Worm (Caenorhabditis elegans) whole organism, mixed stage, embryonic: ENCODE results near the gene Y62H9A.3.

Experiments
- M03D4.4 ChIP-seq: sonication (generic microtip); optimal IDR thresholded peaks from 2 replicates; lab custom pipeline; 2017; ENCODE audit warnings: mild to moderate bottlenecking, missing genetic modification characterization, missing compliant biosample characterization
- blmp-1 ChIP-seq: fragments of 150-350 bp; optimal IDR thresholded peaks from 2 replicates; lab custom pipeline; 2014; ENCODE audit warnings: missing biosample characterization, missing genetic modification characterization
- ceh-43 ChIP-seq: fragments of 200-800 bp; sonication (Bioruptor generic); optimal IDR thresholded peaks from 2 replicates; lab custom pipeline; 2018; ENCODE audit warnings: mild to moderate bottlenecking, missing genetic modification characterization, moderate library complexity, missing compliant biosample characterization
- ceh-83 ChIP-seq: fragments of 200-800 bp; sonication (Bioruptor generic); optimal IDR thresholded peaks from 2 replicates; lab custom pipeline; 2018; ENCODE audit warnings: mild to moderate bottlenecking, missing genetic modification characterization, missing compliant biosample characterization
- ces-1 ChIP-seq: fragments of 150-350 bp; optimal IDR thresholded peaks from 2 replicates; lab custom pipeline; 2014; ENCODE audit warnings: missing biosample characterization, missing genetic modification reagents, missing genetic modification characterization
- cnd-1 ChIP-seq: fragments of 200-800 bp; sonication (Bioruptor generic); optimal IDR thresholded peaks from 2 replicates; lab custom pipeline; 2018; ENCODE audit warnings: mild to moderate bottlenecking, missing genetic modification characterization, missing compliant biosample characterization
- drap-1 ChIP-seq: fragments of 200-800 bp; sonication (Bioruptor generic); optimal IDR thresholded peaks from 3 replicates; lab custom pipeline; 2018; ENCODE audit warnings: mild to moderate bottlenecking, missing genetic modification characterization, missing compliant biosample characterization
- elt-1 ChIP-seq: sonication (generic microtip); optimal IDR thresholded peaks from 2 replicates; lab custom pipeline; 2017; ENCODE audit warnings: missing genetic modification characterization, mild to moderate bottlenecking, missing compliant biosample characterization, antibody characterized with exemption, moderate library complexity, borderline replicate concordance; ENCODE audit not compliant: insufficient read depth
- elt-3 ChIP-seq: fragments of 150-350 bp; optimal IDR thresholded peaks from 2 replicates; lab custom pipeline; 2014; ENCODE audit warnings: missing biosample characterization, missing genetic modification characterization
- flh-1 ChIP-seq: fragments of 200-800 bp; sonication (Bioruptor generic); optimal IDR thresholded peaks from 2 replicates; lab custom pipeline; 2018; ENCODE audit warnings: mild to moderate bottlenecking, missing genetic modification characterization, moderate library complexity, missing compliant biosample characterization
- ham-2 ChIP-seq: fragments of 200-800 bp; sonication (Bioruptor generic); optimal IDR thresholded peaks from 2 replicates; lab custom pipeline; 2018; ENCODE audit warnings: mild to moderate bottlenecking, missing genetic modification characterization, missing compliant biosample characterization
- lin-13 ChIP-seq: fragments of 150-350 bp; optimal IDR thresholded peaks from 2 replicates; lab custom pipeline; 2014; ENCODE audit warnings: missing biosample characterization, missing genetic modification characterization
- lin-32 ChIP-seq: fragments of 200-800 bp; sonication (Bioruptor generic); optimal IDR thresholded peaks from 2 replicates; lab custom pipeline; 2018; ENCODE audit warnings: mild to moderate bottlenecking, missing genetic modification characterization, missing compliant biosample characterization
- lsy-2 ChIP-seq: fragments of 150-350 bp; optimal IDR thresholded peaks from 2 replicates; lab custom pipeline; 2014; ENCODE audit warnings: missing biosample characterization, missing genetic modification characterization
- mab-5 ChIP-seq: fragments of 150-350 bp; optimal IDR thresholded peaks from 2 replicates; lab custom pipeline; 2014; ENCODE audit warnings: missing biosample characterization, missing genetic modification characterization
- mep-1 ChIP-seq: fragments of 150-350 bp; optimal IDR thresholded peaks from 2 replicates; lab custom pipeline; 2017; ENCODE audit warnings: missing biosample characterization, missing genetic modification reagents, missing genetic modification characterization, inconsistent platforms
- mls-2 ChIP-seq: sonication (generic microtip); optimal IDR thresholded peaks from 2 replicates; lab custom pipeline; 2016; ENCODE audit warnings: mild to moderate bottlenecking, missing genetic modification characterization, moderate library complexity, missing compliant biosample characterization
- nhr-12 ChIP-seq: fragments of 150-350 bp; optimal IDR thresholded peaks from 2 replicates; lab custom pipeline; 2014; ENCODE audit warnings: missing biosample characterization, missing genetic modification characterization
- nhr-2 ChIP-seq: fragments of 150-350 bp; optimal IDR thresholded peaks from 2 replicates; lab custom pipeline; 2014; ENCODE audit warnings: missing biosample characterization, missing genetic modification characterization
- nhr-237 ChIP-seq: fragments of 150-350 bp; optimal IDR thresholded peaks from 2 replicates; lab custom pipeline; 2014; ENCODE audit warnings: missing biosample characterization, missing genetic modification characterization
- nhr-28 ChIP-seq: fragments of 150-350 bp; optimal IDR thresholded peaks from 2 replicates; lab custom pipeline; 2014; ENCODE audit warnings: missing biosample characterization, missing genetic modification characterization
- nhr-76 ChIP-seq: sonication (generic microtip); optimal IDR thresholded peaks from 2 replicates; lab custom pipeline; 2017; ENCODE audit warnings: missing biosample characterization, missing genetic modification characterization
- pha-4 ChIP-seq: fragments of 150-350 bp; optimal IDR thresholded peaks from 2 replicates; lab custom pipeline; 2018; ENCODE audit warnings: missing biosample characterization, missing genetic modification reagents, missing genetic modification characterization
- sem-2 ChIP-seq: fragments of 200-800 bp; sonication (Bioruptor generic); optimal IDR thresholded peaks from 2 replicates; lab custom pipeline; 2018; ENCODE audit warnings: mild to moderate bottlenecking, missing genetic modification characterization, missing compliant biosample characterization
- sptf-1 ChIP-seq: sonication (generic microtip); optimal IDR thresholded peaks from 2 replicates; lab custom pipeline; 2017; ENCODE audit warnings: mild to moderate bottlenecking, missing genetic modification characterization, moderate library complexity, missing compliant biosample characterization
- tbx-8 ChIP-seq: fragments of 200-800 bp; sonication (Bioruptor generic); optimal IDR thresholded peaks from 2 replicates; lab custom pipeline; 2018; ENCODE audit warnings: mild to moderate bottlenecking, missing genetic modification characterization, moderate library complexity, missing compliant biosample characterization
- unc-120 ChIP-seq: sonication (generic microtip); optimal IDR thresholded peaks from 2 replicates; lab custom pipeline; 2017; ENCODE audit warnings: missing genetic modification characterization, missing compliant biosample characterization; ENCODE audit not compliant: poor library complexity, severe bottlenecking
- unc-39 ChIP-seq: fragments of 150-350 bp; optimal IDR thresholded peaks from 2 replicates; lab custom pipeline; 2014; ENCODE audit warnings: missing biosample characterization, missing genetic modification characterization
- unc-62 ChIP-seq: fragments of 150-350 bp; optimal IDR thresholded peaks from 2 replicates; lab custom pipeline; 2014; ENCODE audit warnings: missing biosample characterization, missing genetic modification reagents, missing genetic modification characterization
- zip-8 ChIP-seq: fragments of 150-350 bp; optimal IDR thresholded peaks from 2 replicates; lab custom pipeline; 2014; ENCODE audit warnings: missing biosample characterization, missing genetic modification characterization
- ztf-11 ChIP-seq: fragments of 150-350 bp; optimal IDR thresholded peaks from 2 replicates; lab custom pipeline; 2014; ENCODE audit warnings: missing biosample characterization, missing genetic modification characterization

Y62H9A.3 gene

ce11 chrX:11892328-11892727 is 12.6 kb upstream of the Y62H9A.3 start, which contains the start of gene Y62H9A.8:
Gene Y62H9A.8, minus strand, starts transcription at chrX:11892428.
- no peak for TF ChIP-seq nhr-76 (tag; lab: Kevin White, UChicago)
- TF ChIP-seq drap-1 (GFP tag; lab: Kevin White, UChicago): no peak
- no peak for TF ChIP-seq lin-13 (tag; lab: Kevin White, UChicago)
- no peak for TF ChIP-seq mab-5 (tag; lab: Kevin White, UChicago)
- TF ChIP-seq M03D4.4 (tag; lab: Kevin White, UChicago): no peak
- no peak for TF ChIP-seq lsy-2
- TF ChIP-seq unc-62 (GFP tag; lab: Kevin White, UChicago): no peak
- TF ChIP-seq mls-2 (tag; lab: Kevin White, UChicago): no peak
- no peak for TF ChIP-seq nhr-28 (tag; lab: Kevin White, UChicago)
- no peak for TF ChIP-seq ham-2
- no peak for TF ChIP-seq sptf-1 (tag; lab: Kevin White, UChicago)
- TF ChIP-seq pha-4 (tag; lab: Kevin White, UChicago): no peak
- no peak for TF ChIP-seq elt-3 (tag; lab: Kevin White, UChicago)
- TF ChIP-seq mep-1 (tag; lab: Kevin White, UChicago): no peak
- no peak for TF ChIP-seq flh-1 (GFP tag; lab: Kevin White, UChicago)
- no peak for TF ChIP-seq nhr-12 (tag; lab: Kevin White, UChicago)
- no peak for TF ChIP-seq zip-8
- no peak for TF ChIP-seq sem-2 (GFP tag; lab: Kevin White, UChicago)

- no peak for TF ChIP-seq unc-39
- TF ChIP-seq nhr-237 (tag; lab: Kevin White, UChicago): no peak
- TF ChIP-seq elt-3 (tag; lab: Kevin White, UChicago): no peak
- no peak for TF ChIP-seq unc-120 (tag; lab: Kevin White, UChicago)
- TF ChIP-seq drap-1 (GFP tag; lab: Kevin White, UChicago): no peak
- no peak for TF ChIP-seq lsy-2
- TF ChIP-seq nhr-28 (tag; lab: Kevin White, UChicago): no peak
- TF ChIP-seq blmp-1: no peak
- TF ChIP-seq tbx-8: no peak
- no peak for TF ChIP-seq sem-2 (GFP tag; lab: Kevin White, UChicago)
- no peak for TF ChIP-seq mep-1 (tag; lab: Kevin White, UChicago)
- TF ChIP-seq ces-1 (GFP tag; lab: Kevin White, UChicago): no peak
- TF ChIP-seq mls-2 (tag; lab: Kevin White, UChicago): no peak
- TF ChIP-seq zip-8: no peak
- no peak for TF ChIP-seq cnd-1 (tag; lab: Kevin White, UChicago)
- no peak for TF ChIP-seq ceh-83
- TF ChIP-seq unc-62 (GFP tag; lab: Kevin White, UChicago): no peak
- TF ChIP-seq M03D4.4 (tag; lab: Kevin White, UChicago): no peak
- TF ChIP-seq, all 35 proteins: peak for 0
Observed at ce11 chrX:11885577-11885976, 5.8 kb upstream of the Y62H9A.3 start, which contains the start of gene Y62H9A.7. Gene Y62H9A.7, minus strand, starts transcription at chrX:11885677.

- TF ChIP-seq unc-39 (no peak), ces-1 (GFP tag; lab: Kevin White, UChicago) (no peak), ceh-43 (no peak)
- TF ChIP-seq, all 35 proteins: peak for 0
Observed at ce11 chrX:11882800-11883199, 3.0 kb upstream of the Y62H9A.3 start, which contains the start of the genes Y62H9A.5 and ule-5. Gene Y62H9A.5, minus strand, starts transcription at chrX:11882900. Gene ule-5, plus strand, starts transcription at chrX:11883127.

- TF ChIP-seq cnd-1 (tag; lab: Kevin White, UChicago): no peak
- TF ChIP-seq nhr-237 (tag; lab: Kevin White, UChicago): no peak
- TF ChIP-seq sptf-1 (tag; lab: Kevin White, UChicago): no peak
- no peak for TF ChIP-seq lsy-2
- TF ChIP-seq pha-4 (tag; lab: Kevin White, UChicago): no peak
- TF ChIP-seq mls-2 (tag; lab: Kevin White, UChicago): no peak
- no peak for TF ChIP-seq mep-1 (tag; lab: Kevin White, UChicago)
- no peak for TF ChIP-seq M03D4.4 (tag; lab: Kevin White, UChicago)
- no peak for TF ChIP-seq elt-3 (tag; lab: Kevin White, UChicago)
- TF ChIP-seq unc-120 (tag; lab: Kevin White, UChicago): no peak
- TF ChIP-seq nhr-2 (tag; lab: Kevin White, UChicago): no peak
- TF ChIP-seq ceh-43: no peak
Observed at ce11 chrX:11878109-11878508, 1.7 kb downstream of the Y62H9A.3 start, which contains the start of gene Y62H9A.2. Gene Y62H9A.2, minus strand, starts transcription at chrX:11878209.

ce11 chrX:11875260-11875659 is 4.5 kb downstream of the Y62H9A.3 start, which contains the start of gene Y62H9A.1:
Gene Y62H9A.1, plus strand, starts transcription at chrX:11875541.
- TF ChIP-seq lin-13 (tag; lab: Kevin White, UChicago) (no peak), ces-1 (GFP tag; lab: Kevin White, UChicago) (no peak), elt-1 (no peak), elt-3 (tag; lab: Kevin White, UChicago) (no peak), lin-32 (GFP tag; lab: Kevin White, UChicago) (no peak), nhr-28 (tag; lab: Kevin White, UChicago) (no peak), lsy-2 (no peak), nhr-2 (tag; lab: Kevin White, UChicago) (no peak), ztf-11 (tag; lab: Kevin White, UChicago) (no peak)
